Fruit fly (Drosophila melanogaster) whole organism, adult: ENCODE results near the gene Cdc50.

Source experiments
- CG11617 ChIP-seq: fragments of 200-800 bp; sonication (Bioruptor generic); optimal IDR thresholded peaks from 2 replicates; lab custom pipeline; 2017; ENCODE audit warnings: mild to moderate bottlenecking, missing biosample characterization, missing genetic modification reagents, missing genetic modification characterization
- CG12768 ChIP-seq: fragments of 200-800 bp; sonication (Bioruptor generic); optimal IDR thresholded peaks from 2 replicates; lab custom pipeline; 2017; ENCODE audit warnings: missing biosample characterization, missing genetic modification characterization, mild to moderate bottlenecking, moderate library complexity, missing genetic modification reagents
- CG14711 ChIP-seq: fragments of 200-800 bp; sonication (Bioruptor generic); optimal IDR thresholded peaks from 2 replicates; lab custom pipeline; 2018; ENCODE audit warnings: missing biosample characterization, mild to moderate bottlenecking, missing genetic modification characterization, moderate library complexity
- CG1620 ChIP-seq: fragments of 200-800 bp; sonication (Bioruptor generic); optimal IDR thresholded peaks from 2 replicates; lab custom pipeline; 2016; ENCODE audit warnings: missing biosample characterization, missing genetic modification characterization
- CG33017 ChIP-seq: fragments of 200-800 bp; sonication (Bioruptor generic); optimal IDR thresholded peaks from 2 replicates; lab custom pipeline; 2018; ENCODE audit warnings: missing biosample characterization, mild to moderate bottlenecking, missing genetic modification characterization, moderate library complexity
- CG5204 ChIP-seq: fragments of 200-800 bp; sonication (Bioruptor generic); optimal IDR thresholded peaks from 2 replicates; lab custom pipeline; 2016; ENCODE audit warnings: missing biosample characterization, missing genetic modification characterization
- CG7045 ChIP-seq: fragments of 200-800 bp; sonication (Bioruptor generic); optimal IDR thresholded peaks from 2 replicates; lab custom pipeline; 2017; ENCODE audit warnings: missing biosample characterization, mild to moderate bottlenecking, missing genetic modification characterization
- CG7101 ChIP-seq: fragments of 200-800 bp; sonication (Bioruptor generic); optimal IDR thresholded peaks from 2 replicates; lab custom pipeline; 2018; ENCODE audit warnings: missing biosample characterization, mild to moderate bottlenecking, missing genetic modification characterization, moderate library complexity
- Clk ChIP-seq: fragments of 200-800 bp; sonication (Bioruptor generic); optimal IDR thresholded peaks from 2 replicates; lab custom pipeline; 2017; ENCODE audit warnings: missing biosample characterization, missing genetic modification characterization
- Crg-1 ChIP-seq: fragments of 200-800 bp; sonication (Bioruptor generic); optimal IDR thresholded peaks from 2 replicates; lab custom pipeline; 2016; ENCODE audit warnings: missing biosample characterization, missing genetic modification characterization
- Hr96 ChIP-seq: fragments of 200-800 bp; sonication (Bioruptor generic); optimal IDR thresholded peaks from 2 replicates; lab custom pipeline; 2016; ENCODE audit warnings: missing biosample characterization, missing genetic modification characterization
- Mnt ChIP-seq: fragments of 200-800 bp; sonication (Bioruptor generic); optimal IDR thresholded peaks from 2 replicates; lab custom pipeline; 2016; ENCODE audit warnings: missing biosample characterization, mild to moderate bottlenecking, missing genetic modification characterization
- bab1 ChIP-seq: fragments of 200-800 bp; sonication (Bioruptor generic); optimal IDR thresholded peaks from 3 replicates; lab custom pipeline; 2019; ENCODE audit warnings: missing biosample characterization, mild to moderate bottlenecking, missing genetic modification characterization, moderate library complexity
- cic ChIP-seq: fragments of 200-800 bp; sonication (Bioruptor generic); optimal IDR thresholded peaks from 2 replicates; lab custom pipeline; 2017; ENCODE audit warnings: missing biosample characterization, mild to moderate bottlenecking, missing genetic modification characterization, moderate library complexity
- cnc ChIP-seq, 2 experiments: fragments of >200 bp; optimal IDR thresholded peaks; 2 replicates each; lab custom pipeline; 2017
- kay ChIP-seq: fragments of 200-800 bp; sonication (Bioruptor generic); peaks from one replicate; lab custom pipeline; 2016; ENCODE audit warnings: missing biosample characterization, missing genetic modification characterization, borderline replicate concordance
- ovo ChIP-seq: fragments of 200-800 bp; sonication (Bioruptor generic); optimal IDR thresholded peaks from 2 replicates; lab custom pipeline; 2016; ENCODE audit warnings: missing biosample characterization, missing genetic modification characterization
- pad ChIP-seq: fragments of 200-800 bp; sonication (Bioruptor generic); optimal IDR thresholded peaks from 3 replicates; lab custom pipeline; 2017; ENCODE audit warnings: missing biosample characterization, missing genetic modification characterization, mild to moderate bottlenecking, moderate library complexity, missing genetic modification reagents
- tj ChIP-seq: fragments of 200-800 bp; sonication (Bioruptor generic); optimal IDR thresholded peaks from 3 replicates; lab custom pipeline; 2017; ENCODE audit warnings: missing biosample characterization, mild to moderate bottlenecking, missing genetic modification characterization, moderate library complexity
- toe ChIP-seq: fragments of 200-800 bp; sonication (Bioruptor generic); optimal IDR thresholded peaks from 2 replicates; lab custom pipeline; 2016; ENCODE audit warnings: missing biosample characterization, missing genetic modification characterization

The Cdc50 gene

DNA sequence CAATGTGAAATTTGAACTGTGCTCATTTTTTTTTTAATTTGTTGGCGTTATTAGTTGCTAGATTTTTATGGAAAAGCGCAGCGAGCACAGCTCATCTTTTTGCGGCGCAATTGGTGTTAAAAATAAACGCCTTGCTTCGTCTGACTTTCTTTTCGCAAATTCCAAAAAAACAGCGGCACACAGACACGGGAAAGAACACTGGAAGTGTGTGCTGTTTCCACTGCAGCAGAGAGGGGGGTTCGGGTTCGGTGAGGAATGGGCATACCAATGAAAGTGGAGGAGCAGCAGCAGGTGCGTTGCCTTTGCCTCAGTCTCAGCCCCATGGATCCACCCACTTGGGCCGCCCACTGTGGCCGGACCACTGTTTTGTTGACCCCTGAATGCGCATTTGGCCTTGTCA lies 1.3 kb upstream of the Cdc50 start:
- TF ChIP-seq pad (no peak), CG1620 (no peak), Hr96 (GFP tag; lab: Kevin White, UChicago) (no peak), Mnt (no peak), CG7045 (GFP tag; lab: Kevin White, UChicago) (no peak), CG11617 (GFP tag; lab: Kevin White, UChicago) (no peak)

DNA sequence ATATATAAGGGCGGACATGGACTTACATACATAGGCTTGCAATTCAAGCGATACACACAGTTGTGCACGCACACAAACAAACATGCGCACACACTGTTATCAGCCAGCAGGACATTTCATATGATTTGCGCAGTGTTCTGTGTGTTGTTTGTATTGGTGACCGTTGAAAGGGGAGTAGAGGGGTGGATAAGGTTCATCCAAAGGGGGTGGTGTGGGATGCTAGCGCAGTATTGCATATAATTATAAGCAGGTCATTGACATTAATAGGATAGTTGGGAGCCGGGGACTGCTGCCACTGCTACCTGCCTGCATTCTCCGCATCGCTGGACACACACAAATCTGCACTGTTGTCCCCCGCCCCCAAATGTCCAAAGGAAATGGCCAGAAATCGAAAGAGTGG lies 12.6 kb downstream of the Cdc50 start:
- TF ChIP-seq Mnt = no peak

DNA sequence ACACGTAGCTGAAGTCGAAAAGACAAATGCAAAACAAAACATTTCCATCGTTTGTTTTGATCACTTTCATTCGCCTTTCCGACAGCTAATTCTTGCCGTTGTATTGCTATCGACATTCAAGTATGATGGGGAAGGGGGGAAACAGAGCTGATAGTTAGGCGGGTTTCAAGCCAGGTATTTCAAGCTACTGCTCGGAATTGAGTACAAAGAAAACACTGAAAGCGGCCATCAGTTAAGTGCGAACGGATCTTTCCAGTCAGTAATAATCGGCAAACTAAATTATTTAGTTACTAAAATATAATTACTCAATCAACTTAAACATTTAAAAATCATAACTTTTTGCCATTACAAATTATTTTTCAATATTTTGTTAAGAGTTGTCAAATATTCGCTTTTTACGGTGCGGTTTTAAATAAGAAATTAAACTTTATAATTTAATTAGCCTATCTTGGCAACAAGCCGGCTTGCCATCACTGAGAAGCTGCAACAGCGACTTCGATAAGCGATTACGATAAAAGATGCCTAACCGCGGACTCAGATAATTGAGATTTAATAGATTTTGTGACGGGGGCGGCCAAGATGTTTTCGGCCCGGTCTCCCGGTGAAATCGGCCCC lies 13.2 kb downstream of the Cdc50 start:
- TF ChIP-seq CG1620 = no peak
- TF ChIP-seq Hr96 (GFP tag; lab: Kevin White, UChicago) = no peak
- TF ChIP-seq Clk (GFP tag; lab: Kevin White, UChicago) = no peak

DNA sequence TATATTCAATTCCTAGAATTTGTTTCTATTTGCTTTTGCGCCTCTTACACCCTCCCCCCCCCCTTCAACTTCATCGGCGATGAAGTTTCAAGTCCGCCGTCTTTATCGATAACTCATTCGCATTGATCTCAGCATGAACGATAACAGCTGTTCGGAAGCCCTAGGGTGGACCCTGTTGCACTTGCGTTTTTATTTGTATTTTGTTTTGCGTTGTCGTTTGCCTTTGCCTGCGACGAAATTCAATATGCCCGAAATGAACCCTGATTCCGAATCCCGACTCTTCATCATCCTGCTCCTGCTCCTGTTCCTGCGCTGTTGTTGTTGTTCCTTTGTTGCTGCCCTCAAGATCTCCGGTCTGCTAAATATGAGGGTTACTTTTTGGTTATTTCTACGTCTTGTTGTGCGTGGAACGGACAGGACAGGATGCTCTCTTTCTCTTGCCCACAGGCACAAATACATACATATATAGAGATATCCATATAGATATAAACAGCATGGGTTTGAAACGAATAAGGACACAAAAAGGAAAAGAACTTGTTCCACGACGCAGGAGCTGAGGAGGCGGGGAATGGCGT lies 14.5 kb downstream of the Cdc50 start:
- no peak for TF ChIP-seq CG1620
- TF ChIP-seq cic = no peak
- no peak for TF ChIP-seq Mnt
- no peak for TF ChIP-seq tj (GFP tag; lab: Kevin White, UChicago)
- no peak for TF ChIP-seq Hr96 (GFP tag; lab: Kevin White, UChicago)
- no peak for TF ChIP-seq pad
- no peak for TF ChIP-seq kay (GFP tag; lab: Kevin White, UChicago)
- no peak for TF ChIP-seq toe (GFP tag; lab: Kevin White, UChicago)
- TF ChIP-seq CG11617 (GFP tag; lab: Kevin White, UChicago) = no peak
- TF ChIP-seq bab1 (GFP tag; lab: Kevin White, UChicago) = no peak

DNA sequence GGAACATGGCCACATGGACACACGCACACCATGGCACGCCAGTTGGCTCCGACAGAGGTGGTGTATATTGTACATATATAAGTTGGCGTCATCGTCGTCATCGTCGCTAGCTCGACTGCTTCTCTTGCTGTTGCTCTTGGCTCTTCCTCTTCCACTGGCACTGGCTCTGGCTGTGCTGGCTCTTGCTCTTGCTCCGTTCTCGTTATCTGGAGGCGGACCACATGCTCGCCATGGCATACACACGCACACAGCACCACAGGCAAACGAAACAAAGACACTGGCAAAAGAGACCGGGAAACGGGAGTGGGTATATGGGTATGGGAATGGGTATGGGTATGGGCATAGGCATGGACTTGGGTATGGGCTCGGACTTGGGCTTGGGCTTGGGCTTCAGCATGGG lies 16.0 kb downstream of the Cdc50 start:
- TF ChIP-seq pad (no peak), Mnt (peak; percentile 11)

DNA sequence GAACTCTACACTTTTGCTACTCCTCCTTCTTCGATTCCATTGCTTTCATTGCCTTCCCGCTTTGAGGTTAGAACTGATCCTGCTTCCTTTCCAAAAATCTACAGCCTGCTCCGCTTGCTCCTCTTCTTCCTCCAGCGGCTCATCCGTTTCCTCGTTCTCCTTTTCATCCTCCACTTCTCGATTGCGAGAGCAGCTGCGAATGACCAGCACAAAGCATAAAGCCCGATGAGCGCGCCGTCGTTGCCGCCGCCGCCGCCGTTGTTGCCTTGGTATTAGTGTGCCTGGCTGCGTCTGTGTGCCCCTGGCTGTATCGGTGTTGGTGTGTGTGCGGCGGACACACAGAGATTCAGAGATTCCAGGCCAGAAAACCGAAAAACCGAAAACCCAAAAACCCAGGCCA lies 16.8 kb downstream of the Cdc50 start:
- no peak for TF ChIP-seq cnc (optimal IDR thresholded peaks at IDR 0.05; lab: Kevin White, UChicago)
- TF ChIP-seq CG7101 = no peak
- TF ChIP-seq kay (GFP tag; lab: Kevin White, UChicago) = no peak

DNA sequence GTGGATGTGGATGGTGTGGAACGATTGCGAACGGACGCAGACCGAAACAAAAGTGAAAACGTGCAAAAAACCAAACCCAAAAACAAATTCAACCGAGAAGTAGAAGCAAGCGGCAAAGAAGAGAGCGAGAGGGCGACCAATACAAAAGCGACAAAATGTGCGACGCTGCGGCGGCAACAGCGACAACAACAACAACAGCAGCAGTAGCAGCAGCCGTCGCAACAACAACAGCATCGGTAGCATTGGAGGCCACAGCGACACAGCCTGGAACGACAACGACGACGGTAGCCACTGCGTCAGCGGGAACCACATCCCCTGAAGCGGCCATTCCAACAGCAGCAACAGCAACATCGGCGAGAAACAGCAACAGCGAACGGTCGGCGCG lies 18.0 kb downstream of the Cdc50 start:
- TF ChIP-seq Hr96 (GFP tag; lab: Kevin White, UChicago) = peak; percentile 44
- TF ChIP-seq CG7101 = no peak
- TF ChIP-seq toe (GFP tag; lab: Kevin White, UChicago) = no peak
- TF ChIP-seq CG11617 (GFP tag; lab: Kevin White, UChicago) = peak; percentile 19
- no peak for TF ChIP-seq CG12768
- peak; percentile 7 for TF ChIP-seq cic
- no peak for TF ChIP-seq CG1620
- no peak for TF ChIP-seq cnc (optimal IDR thresholded peaks at IDR 0.05; lab: Kevin White, UChicago)
- TF ChIP-seq bab1 (GFP tag; lab: Kevin White, UChicago) = peak; percentile 82
- no peak for TF ChIP-seq kay (GFP tag; lab: Kevin White, UChicago)
- TF ChIP-seq CG33017 (tag; lab: Kevin White, UChicago) = no peak
- peak; percentile 59 for TF ChIP-seq tj (GFP tag; lab: Kevin White, UChicago)
- TF ChIP-seq CG14711 (tag; lab: Kevin White, UChicago) = no peak
- TF ChIP-seq CG7045 (GFP tag; lab: Kevin White, UChicago) = no peak
- no peak for TF ChIP-seq Mnt
- TF ChIP-seq CG5204 (GFP tag; lab: Kevin White, UChicago) = no peak
- no peak for TF ChIP-seq Crg-1 (GFP tag; lab: Kevin White, UChicago)
- TF ChIP-seq Clk (GFP tag; lab: Kevin White, UChicago) = no peak
- TF ChIP-seq pad = no peak
- TF ChIP-seq ovo (GFP tag; lab: Kevin White, UChicago) = no peak

DNA sequence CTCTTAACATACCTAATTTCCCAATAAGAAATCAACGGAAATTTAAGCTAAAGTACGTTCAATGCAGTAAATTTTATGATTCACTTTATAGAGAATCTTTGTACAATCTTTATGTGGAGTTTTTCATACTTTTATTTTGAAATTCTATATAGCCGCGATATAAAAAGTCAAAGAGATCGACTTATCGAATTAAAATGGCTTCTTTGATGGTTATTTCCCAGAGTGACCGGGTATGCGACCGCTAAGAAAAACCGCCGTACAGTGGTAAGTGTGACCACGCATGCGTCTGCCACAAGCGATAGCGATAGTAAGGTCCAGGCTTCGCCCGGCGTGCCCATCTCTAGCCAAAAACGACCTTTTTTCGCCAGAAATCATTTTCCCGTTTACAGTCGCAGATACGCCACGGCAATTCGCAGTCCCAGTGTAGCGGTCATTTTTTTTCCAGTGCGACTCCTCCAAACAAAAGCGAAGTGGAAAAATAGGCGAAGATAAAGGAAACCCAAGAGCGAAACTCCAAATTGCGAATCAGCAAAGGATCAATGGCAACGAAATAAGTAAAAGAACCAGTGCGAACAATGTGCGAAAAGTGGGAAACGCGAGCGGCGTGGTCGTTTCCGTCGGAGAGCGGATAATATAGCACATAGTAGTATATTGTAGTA lies 18.5 kb downstream of the Cdc50 start, which contains the start of gene hang:
TSS of gene hang (plus strand) at position 366 of the 659 bp plus-strand sequence.
- peak; percentile 37 for TF ChIP-seq CG1620
- no peak for TF ChIP-seq toe (GFP tag; lab: Kevin White, UChicago)
- TF ChIP-seq cnc (optimal IDR thresholded peaks at IDR 0.05; lab: Kevin White, UChicago) = no peak
- TF ChIP-seq ovo (GFP tag; lab: Kevin White, UChicago) = peak; percentile 45
- TF ChIP-seq CG33017 (tag; lab: Kevin White, UChicago) = no peak
- TF ChIP-seq CG12768 = no peak
- TF ChIP-seq tj (GFP tag; lab: Kevin White, UChicago) = no peak
- peak; percentile 8 for TF ChIP-seq CG14711 (tag; lab: Kevin White, UChicago)
- TF ChIP-seq kay (GFP tag; lab: Kevin White, UChicago) = no peak
- peak; percentile 6 for TF ChIP-seq Hr96 (GFP tag; lab: Kevin White, UChicago)
- peak; percentile 83 for TF ChIP-seq Mnt
- TF ChIP-seq bab1 (GFP tag; lab: Kevin White, UChicago) = peak; percentile 20
- peak; percentile 25 for TF ChIP-seq Crg-1 (GFP tag; lab: Kevin White, UChicago)
- TF ChIP-seq cic = peak; percentile 42
- peak; percentile 37 for TF ChIP-seq CG7101
- no peak for TF ChIP-seq pad
- TF ChIP-seq CG11617 (GFP tag; lab: Kevin White, UChicago) = peak; percentile 65
- TF ChIP-seq Clk (GFP tag; lab: Kevin White, UChicago) = no peak
- no peak for TF ChIP-seq CG5204 (GFP tag; lab: Kevin White, UChicago)
- TF ChIP-seq CG7045 (GFP tag; lab: Kevin White, UChicago) = no peak
